Fruit fly (Drosophila melanogaster): ENCODE measurements around the gene CG14710.

DNA sequence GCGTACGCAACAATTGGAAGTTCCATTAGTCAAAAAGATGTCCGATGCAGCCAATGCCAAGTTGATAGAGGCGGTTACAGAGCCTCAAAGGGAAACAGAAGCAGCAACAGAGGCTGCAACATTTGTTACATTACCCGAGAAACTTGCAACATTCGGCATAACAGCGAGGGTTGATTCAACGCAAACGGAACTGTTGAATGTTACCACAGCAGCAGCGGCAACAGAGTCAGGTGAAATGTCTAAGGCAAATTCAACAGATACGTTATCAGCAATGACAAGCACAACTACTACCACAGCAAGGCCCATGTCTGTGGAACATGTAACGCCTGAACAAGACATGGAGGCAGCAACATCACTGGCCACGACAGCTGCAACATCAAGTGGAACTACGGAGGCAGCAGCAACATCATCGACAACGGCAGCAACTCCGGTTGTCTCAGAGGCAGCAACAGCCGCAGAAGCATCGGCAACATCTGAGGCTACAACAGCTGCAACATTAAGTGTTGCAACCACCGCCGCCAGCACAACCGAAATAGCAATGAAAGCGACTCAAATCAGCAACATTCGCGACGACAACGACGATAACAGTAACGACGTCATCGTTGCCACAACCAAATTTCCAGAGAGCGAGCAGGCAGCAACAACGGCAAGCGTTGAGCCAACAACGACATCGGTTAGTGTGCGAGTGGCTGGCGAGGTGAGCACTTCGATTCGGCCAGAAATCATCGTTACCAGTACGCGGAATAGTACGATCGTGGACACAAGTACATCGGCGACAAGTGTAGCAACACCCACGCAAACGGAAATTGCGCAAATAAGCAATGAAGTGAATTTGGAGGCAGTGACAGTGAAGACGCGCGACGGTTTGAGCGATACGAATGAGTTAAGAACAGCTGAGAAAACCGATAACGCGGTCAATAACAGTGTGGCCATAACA lies 49.4 kb downstream of the CG14710 start:
- TF ChIP-seq Hr38 (GFP tag; optimal IDR thresholded peaks at IDR 0.05) (no peak), Hr39 (GFP tag; optimal IDR thresholded peaks at IDR 0.05) (no peak), topi (GFP tag; optimal IDR thresholded peaks at IDR 0.05) (no peak), CG1621 (tag; optimal IDR thresholded peaks at IDR 0.05) (no peak), Gug (GFP tag; IDR thresholded peaks at IDR 0.05) (no peak), CG15336 (GFP tag; IDR thresholded peaks at IDR 0.05) (no peak), eg (GFP tag; IDR thresholded peaks at IDR 0.05) (no peak), CG6276 (GFP tag; optimal IDR thresholded peaks at IDR 0.05) (no peak), net (GFP tag; optimal IDR thresholded peaks at IDR 0.05) (no peak)

All from whole organism, prepupa.